Worm (Caenorhabditis elegans): ENCODE data around the gene cpi-1.

The cpi-1 gene

ce11 chrIV:6117741-6118265, 24.3 kb upstream of the cpi-1 start, which contains the start of gene zen-4 (continued):
- TF ChIP-seq let-607 (tag; optimal IDR thresholded peaks at IDR 0.05) = no peak
- peak; percentile 93 for TF ChIP-seq him-1 (tag; optimal IDR thresholded peaks at IDR 0.05)
- no peak for TF ChIP-seq ztf-26 (tag; optimal IDR thresholded peaks at IDR 0.05)
- TF ChIP-seq snpc-1.1 (tag; optimal IDR thresholded peaks at IDR 0.05; ENCODE audit: insufficient read depth) = peak; percentile 97
- TF ChIP-seq hlh-26 (GFP tag; conservative IDR thresholded peaks at IDR 0.05) = no peak
- TF ChIP-seq Y56A3A.18 (GFP tag; IDR thresholded peaks at IDR 0.05) = peak; percentile 80; the same call in 1 of the 2 replicates
- TF ChIP-seq egl-18 (GFP tag; IDR thresholded peaks at IDR 0.05) = no peak
- TF ChIP-seq attf-3 (GFP tag; conservative IDR thresholded peaks at IDR 0.05) = peak; percentile 65; the same call in 1 of the 2 replicates
- TF ChIP-seq F52B5.7 (tag; optimal IDR thresholded peaks at IDR 0.05) = no peak
- peak; percentile 82 for TF ChIP-seq hsf-1 (GFP tag; IDR thresholded peaks at IDR 0.05)
- TF ChIP-seq nfyb-1 (GFP tag; IDR thresholded peaks at IDR 0.05) = peak; percentile 71; the same call in 1 of the 2 replicates
- peak; percentile 83; the same call in 1 of the 2 replicates for TF ChIP-seq Y95B8A.8 (GFP tag; IDR thresholded peaks at IDR 0.05)
- peak; percentile 93 for TF ChIP-seq tlf-1 (GFP tag; optimal IDR thresholded peaks at IDR 0.05)
- TF ChIP-seq repo-1 (tag; optimal IDR thresholded peaks at IDR 0.05) = peak; percentile 82
- peak; percentile 91 for TF ChIP-seq madf-6 (GFP tag; IDR thresholded peaks at IDR 0.05)
- peak; percentile 90 for TF ChIP-seq Y53G8AR.9 (GFP tag; conservative IDR thresholded peaks at IDR 0.05)
- TF ChIP-seq mes-4 (tag; optimal IDR thresholded peaks at IDR 0.05) = peak; percentile 90
- no peak for TF ChIP-seq ccch-3 (GFP tag; optimal IDR thresholded peaks at IDR 0.05)
- no peak for TF ChIP-seq akir-1 (GFP tag; optimal IDR thresholded peaks at IDR 0.05)
- TF ChIP-seq K11D2.4 (GFP tag; IDR thresholded peaks at IDR 0.05) = no peak
- no peak for TF ChIP-seq mel-28 (tag; optimal IDR thresholded peaks at IDR 0.05; ENCODE audit: borderline replicate concordance)
- TF ChIP-seq dpl-1 (GFP tag; optimal IDR thresholded peaks at IDR 0.05) = peak; percentile 61
- TF ChIP-seq dpff-1 (tag; optimal IDR thresholded peaks at IDR 0.05) = no peak
- TF ChIP-seq lin-54 (GFP tag; optimal IDR thresholded peaks at IDR 0.05) = peak; percentile 92
- no peak for TF ChIP-seq ceh-79 (tag; optimal IDR thresholded peaks at IDR 0.05)
- TF ChIP-seq F37B4.10 (GFP tag; IDR thresholded peaks at IDR 0.05) = no peak
- TF ChIP-seq ceh-91 (GFP tag; IDR thresholded peaks at IDR 0.05) = peak; percentile 83
- TF ChIP-seq ekl-4 (GFP tag; IDR thresholded peaks at IDR 0.05) = peak; percentile 92
- peak; percentile 97 for TF ChIP-seq snpc-3.4 (tag; optimal IDR thresholded peaks at IDR 0.05)
- TF ChIP-seq madf-8 (GFP tag; conservative IDR thresholded peaks at IDR 0.05) = peak; percentile 75
- no peak for TF ChIP-seq F55B11.4 (tag; optimal IDR thresholded peaks at IDR 0.05; ENCODE audit: borderline replicate concordance, insufficient read depth)
- peak; percentile 94 for TF ChIP-seq rcor-1 (GFP tag; IDR thresholded peaks at IDR 0.05)
- no peak for TF ChIP-seq nhr-90 (tag; optimal IDR thresholded peaks at IDR 0.05)
- no peak for TF ChIP-seq C06A6.2 (GFP tag; conservative IDR thresholded peaks at IDR 0.05)
- TF ChIP-seq F33H1.4 (GFP tag; IDR thresholded peaks at IDR 0.05) = peak; percentile 89
- no peak for TF ChIP-seq lsy-27 (tag; optimal IDR thresholded peaks at IDR 0.05; ENCODE audit: borderline replicate concordance, insufficient read depth)
- no peak for TF ChIP-seq egl-44 (GFP tag; IDR thresholded peaks at IDR 0.05)
- no peak for TF ChIP-seq nhr-27 (tag; optimal IDR thresholded peaks at IDR 0.05)
- no peak for TF ChIP-seq lin-35 (GFP tag; optimal IDR thresholded peaks at IDR 0.05)
- no peak for TF ChIP-seq K12H6.12 (tag; optimal IDR thresholded peaks at IDR 0.05)
- 0 out of 2 replicates have a peak, but pooled peaks have one; percentile 54 for TF ChIP-seq ztf-28 (GFP tag; IDR thresholded peaks at IDR 0.05)
- peak; percentile 82 for TF ChIP-seq unc-130 (GFP tag; optimal IDR thresholded peaks at IDR 0.05)
- TF ChIP-seq hrde-1 (tag; optimal IDR thresholded peaks at IDR 0.05; ENCODE audit: borderline replicate concordance) = peak; percentile 77
- TF ChIP-seq mcd-1 (GFP tag; IDR thresholded peaks at IDR 0.05) = peak; percentile 85
- no peak for TF ChIP-seq F10E7.11 (tag; optimal IDR thresholded peaks at IDR 0.05)
- TF ChIP-seq C17E4.6 (GFP tag; IDR thresholded peaks at IDR 0.05) = peak; percentile 90

Measured in whole organism, young adult.